Worm (Caenorhabditis elegans): ENCODE results near the gene srh-130.

The srh-130 gene

ce11 chrV:5198240-5198639, 47.3 kb downstream of the srh-130 start, which contains the start of gene Y47A7.2:
TSS of gene Y47A7.2 (minus strand) at chrV:5198340.
- no peak for TF ChIP-seq him-1 (tag; optimal IDR thresholded peaks at IDR 0.05)
- no peak for TF ChIP-seq dao-5 (tag; optimal IDR thresholded peaks at IDR 0.05)
- no peak for TF ChIP-seq W03F9.2 (tag; optimal IDR thresholded peaks at IDR 0.05)

- TF ChIP-seq W03F9.2 (tag; optimal IDR thresholded peaks at IDR 0.05) (no peak), him-1 (tag; optimal IDR thresholded peaks at IDR 0.05) (no peak), dao-5 (tag; optimal IDR thresholded peaks at IDR 0.05) (no peak)
Measured at ce11 chrV:5200188-5200587, 49.2 kb downstream of the srh-130 start.

ce11 chrV:5201706-5202105, 50.7 kb downstream of the srh-130 start:
- TF ChIP-seq W03F9.2 (tag; optimal IDR thresholded peaks at IDR 0.05) (no peak), him-1 (tag; optimal IDR thresholded peaks at IDR 0.05) (no peak), dao-5 (tag; optimal IDR thresholded peaks at IDR 0.05) (no peak)

Measured in whole organism, L4/young adult.